Fruit fly (Drosophila melanogaster): Measurements from ENCODE around the gene CG3306.

Gene CG3306

dm6 chr3L:9643762-9644161 is 42.4 kb downstream of the CG3306 start, which contains the start of gene CNMaR:
Gene CNMaR (plus strand): TSS chr3L:9644109.
- TF ChIP-seq CG5204 (GFP tag; optimal IDR thresholded peaks at IDR 0.05) (no peak), cic (GFP tag; optimal IDR thresholded peaks at IDR 0.05) (no peak), pad (GFP tag; optimal IDR thresholded peaks at IDR 0.05) (no peak), toe (GFP tag; optimal IDR thresholded peaks at IDR 0.05) (no peak), kay (GFP tag; ENCODE audit: borderline replicate concordance) (no peak), CG12768 (GFP tag; optimal IDR thresholded peaks at IDR 0.05) (no peak), cnc (optimal IDR thresholded peaks at IDR 0.05) (no peak), Mnt (GFP tag; optimal IDR thresholded peaks at IDR 0.05) (no peak), tj (GFP tag; optimal IDR thresholded peaks at IDR 0.05) (no peak)

Measured in whole organism, adult.